Worm (Caenorhabditis elegans): ENCODE measurements around the gene unc-61.

The unc-61 gene

DNA sequence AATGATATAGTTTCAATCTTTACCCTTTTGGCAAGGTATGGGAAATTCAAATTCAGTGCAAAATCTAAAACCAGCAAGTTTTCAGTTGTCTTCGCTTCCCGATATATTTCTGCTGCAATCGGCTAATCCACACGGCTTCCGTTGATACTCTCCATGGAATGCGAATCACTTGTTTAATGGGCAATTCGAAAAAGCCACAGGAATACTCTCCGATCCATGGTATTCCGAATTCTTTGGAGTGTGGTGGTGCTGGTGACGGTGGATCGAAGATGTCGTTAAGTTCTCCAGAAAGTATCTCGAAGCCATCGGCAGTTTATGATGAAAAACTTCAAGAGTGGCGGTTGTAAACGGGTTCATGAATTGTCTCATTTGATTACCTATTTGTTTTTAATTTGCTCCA is 50.7 kb downstream of the unc-61 start:
- no peak for TF ChIP-seq ceh-82 (tag; optimal IDR thresholded peaks at IDR 0.05)
- TF ChIP-seq ama-1 (optimal IDR thresholded peaks at IDR 0.05), result peak; percentile 83

DNA sequence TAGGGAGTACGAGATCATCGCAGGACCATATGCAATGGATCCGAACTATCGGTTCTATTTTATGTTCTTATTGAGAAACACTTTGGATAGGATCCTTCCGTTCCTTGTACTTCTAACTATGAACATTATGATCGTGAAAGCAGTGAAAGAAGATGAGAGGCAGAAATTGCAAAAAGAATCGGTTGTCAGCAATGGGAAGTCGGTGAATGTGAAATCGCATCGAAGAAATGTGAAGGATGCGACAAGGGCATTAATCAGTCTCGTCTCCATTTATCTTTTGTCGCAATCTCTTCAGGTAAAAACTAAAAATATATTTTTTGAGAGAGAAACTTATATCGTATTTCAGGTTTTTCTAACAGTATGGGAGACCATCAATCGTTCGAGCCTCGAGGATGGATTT is 51.2 kb downstream of the unc-61 start:
- TF ChIP-seq lin-39 (tag; optimal IDR thresholded peaks at IDR 0.05), result no peak
- no peak for TF ChIP-seq sea-2 (GFP tag; optimal IDR thresholded peaks at IDR 0.05)
- TF ChIP-seq ztf-4 (tag; optimal IDR thresholded peaks at IDR 0.05), result no peak
- TF ChIP-seq ceh-16 (tag; optimal IDR thresholded peaks at IDR 0.05), result no peak
- TF ChIP-seq fkh-2 (tag; optimal IDR thresholded peaks at IDR 0.05), result no peak
- no peak for TF ChIP-seq mml-1 (tag; optimal IDR thresholded peaks at IDR 0.05)
- TF ChIP-seq jun-1 (tag; optimal IDR thresholded peaks at IDR 0.05), result no peak
- no peak for TF ChIP-seq mdl-1 (tag; optimal IDR thresholded peaks at IDR 0.05)
- TF ChIP-seq R02D3.7 (tag; optimal IDR thresholded peaks at IDR 0.05), result no peak
- TF ChIP-seq elt-1 (tag; optimal IDR thresholded peaks at IDR 0.05), result no peak
- no peak for TF ChIP-seq nfya-1 (tag; optimal IDR thresholded peaks at IDR 0.05; ENCODE audit: insufficient read depth)
- no peak for TF ChIP-seq lsy-12 (tag; optimal IDR thresholded peaks at IDR 0.05)
- TF ChIP-seq fkh-10 (GFP tag; optimal IDR thresholded peaks at IDR 0.05), result no peak
- TF ChIP-seq nhr-11 (tag; optimal IDR thresholded peaks at IDR 0.05), result no peak
- no peak for TF ChIP-seq nhr-237 (tag; optimal IDR thresholded peaks at IDR 0.05)
